Worm (Caenorhabditis elegans) whole organism, L3 larva: ENCODE results near the gene srx-42.

Experiments used
- R02D3.7 ChIP-seq: fragments of 150-350 bp; optimal IDR thresholded peaks from 2 replicates; lab custom pipeline; 2014; ENCODE audit warnings: missing biosample characterization, missing genetic modification characterization
- ceh-16 ChIP-seq: sonication (generic microtip); optimal IDR thresholded peaks from 2 replicates; lab custom pipeline; 2017; ENCODE audit warnings: missing biosample characterization, missing genetic modification characterization
- ceh-9 ChIP-seq: sonication (generic microtip); optimal IDR thresholded peaks from 2 replicates; lab custom pipeline; 2018; ENCODE audit warnings: missing biosample characterization, missing genetic modification characterization
- daf-12 ChIP-seq: fragments of 150-350 bp; optimal IDR thresholded peaks from 2 replicates; lab custom pipeline; 2014; ENCODE audit warnings: missing biosample characterization, missing genetic modification reagents, missing genetic modification characterization
- elt-1 ChIP-seq: fragments of 150-350 bp; optimal IDR thresholded peaks from 2 replicates; lab custom pipeline; 2014; ENCODE audit warnings: missing biosample characterization, missing genetic modification characterization
- elt-3 ChIP-seq, 3 experiments: fragments of 150-350 bp in 1 of 3; sonication (generic microtip) in 2 of 3; optimal IDR thresholded peaks; 2 replicates in 2 of 3; 4 replicates in 1 of 3; lab custom pipeline; 2014 to 2017; ENCODE audit warnings: missing biosample characterization in 3 of 3, missing genetic modification characterization in 3 of 3
- eor-1 ChIP-seq, 2 experiments: fragments of 150-350 bp; optimal IDR thresholded peaks; 2 replicates each; lab custom pipeline; 2014 to 2018; ENCODE audit warnings: missing biosample characterization in 2 of 2, missing genetic modification characterization in 2 of 2
- fos-1 ChIP-seq: fragments of 150-350 bp; optimal IDR thresholded peaks from 2 replicates; lab custom pipeline; 2014; ENCODE audit warnings: missing biosample characterization, missing genetic modification characterization
- lin-15B ChIP-seq: fragments of 150-350 bp; optimal IDR thresholded peaks from 2 replicates; lab custom pipeline; 2014; ENCODE audit warnings: missing biosample characterization, missing genetic modification characterization
- nhr-23 ChIP-seq: fragments of 150-350 bp; optimal IDR thresholded peaks from 2 replicates; lab custom pipeline; 2014; ENCODE audit warnings: missing biosample characterization, missing genetic modification reagents, missing genetic modification characterization
- nhr-25 ChIP-seq: sonication (generic microtip); optimal IDR thresholded peaks from 2 replicates; lab custom pipeline; 2017; ENCODE audit warnings: missing biosample characterization, missing genetic modification characterization
- nhr-43 ChIP-seq: sonication (generic microtip); optimal IDR thresholded peaks from 2 replicates; lab custom pipeline; 2016; ENCODE audit warnings: mild to moderate bottlenecking, missing genetic modification characterization, missing compliant biosample characterization; ENCODE audit not compliant: poor library complexity, severe bottlenecking
- nhr-67 ChIP-seq: fragments of 150-350 bp; optimal IDR thresholded peaks from 2 replicates; lab custom pipeline; 2014; ENCODE audit warnings: missing biosample characterization, missing genetic modification characterization
- nhr-77 ChIP-seq: fragments of 150-350 bp; optimal IDR thresholded peaks from 2 replicates; lab custom pipeline; 2014; ENCODE audit warnings: missing biosample characterization, missing genetic modification characterization

srx-42 gene

DNA sequence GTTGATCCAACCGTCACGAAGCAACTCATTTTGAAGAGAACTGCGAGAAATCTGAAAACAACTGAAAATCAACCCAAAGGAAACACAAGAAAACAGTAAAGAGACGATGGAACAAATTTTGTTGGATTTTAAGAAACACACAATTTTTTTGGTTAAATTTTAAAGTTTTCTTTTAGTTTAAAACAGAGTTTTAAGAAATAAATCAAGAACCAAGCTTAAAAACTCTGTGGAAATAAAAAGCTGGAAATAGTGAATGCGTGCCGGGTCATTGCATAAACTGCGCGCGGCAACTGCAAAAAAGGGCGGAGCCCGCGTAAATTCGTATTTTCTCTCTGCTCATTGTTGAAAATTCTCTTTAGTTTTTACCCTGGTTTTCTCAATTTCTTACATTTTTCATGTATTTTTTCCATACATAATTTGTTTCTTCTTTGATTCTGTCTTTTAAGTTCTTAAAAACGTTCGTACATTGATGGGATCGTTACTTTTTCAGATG is 41.1 kb downstream of the srx-42 start, which contains the start of the genes algn-13 and R10D12.13 (continued):
- peak; percentile 19 for TF ChIP-seq nhr-23 (tag; lab: Kevin White, UChicago)
- no peak for TF ChIP-seq fos-1 (tag; lab: Kevin White, UChicago)
- no peak for TF ChIP-seq nhr-77 (tag; lab: Kevin White, UChicago)
- TF ChIP-seq nhr-43 (tag; lab: Kevin White, UChicago): peak; percentile 76
- no peak for TF ChIP-seq nhr-25 (tag; lab: Kevin White, UChicago)
- no peak for TF ChIP-seq elt-3 (tag; optimal IDR thresholded peaks at IDR 0.05; lab: Kevin White, UChicago)
- TF ChIP-seq ceh-16: no peak
- TF ChIP-seq eor-1 (tag; optimal IDR thresholded peaks at IDR 0.05; lab: Kevin White, UChicago): no peak
- peak; percentile 46 for TF ChIP-seq R02D3.7 (tag; lab: Kevin White, UChicago)
- TF ChIP-seq lin-15B: peak; percentile 35
- TF ChIP-seq daf-12 (tag; lab: Kevin White, UChicago): no peak
- TF ChIP-seq ceh-9 (tag; lab: Kevin White, UChicago): no peak

- peak; percentile 75 for TF ChIP-seq nhr-25 (tag; lab: Kevin White, UChicago)
- TF ChIP-seq nhr-67: no peak
- peak; percentile 67 for TF ChIP-seq elt-1 (tag; lab: Kevin White, UChicago)
Observed at ce11 chrV:13963279-13963976, 42.6 kb downstream of the srx-42 start, which contains the start of gene sao-1. Gene sao-1, plus strand, starts transcription at chrV:13963926.
